Fruit fly (Drosophila melanogaster): Measurements from ENCODE around the gene Acp36DE.

Acp36DE gene

DNA sequence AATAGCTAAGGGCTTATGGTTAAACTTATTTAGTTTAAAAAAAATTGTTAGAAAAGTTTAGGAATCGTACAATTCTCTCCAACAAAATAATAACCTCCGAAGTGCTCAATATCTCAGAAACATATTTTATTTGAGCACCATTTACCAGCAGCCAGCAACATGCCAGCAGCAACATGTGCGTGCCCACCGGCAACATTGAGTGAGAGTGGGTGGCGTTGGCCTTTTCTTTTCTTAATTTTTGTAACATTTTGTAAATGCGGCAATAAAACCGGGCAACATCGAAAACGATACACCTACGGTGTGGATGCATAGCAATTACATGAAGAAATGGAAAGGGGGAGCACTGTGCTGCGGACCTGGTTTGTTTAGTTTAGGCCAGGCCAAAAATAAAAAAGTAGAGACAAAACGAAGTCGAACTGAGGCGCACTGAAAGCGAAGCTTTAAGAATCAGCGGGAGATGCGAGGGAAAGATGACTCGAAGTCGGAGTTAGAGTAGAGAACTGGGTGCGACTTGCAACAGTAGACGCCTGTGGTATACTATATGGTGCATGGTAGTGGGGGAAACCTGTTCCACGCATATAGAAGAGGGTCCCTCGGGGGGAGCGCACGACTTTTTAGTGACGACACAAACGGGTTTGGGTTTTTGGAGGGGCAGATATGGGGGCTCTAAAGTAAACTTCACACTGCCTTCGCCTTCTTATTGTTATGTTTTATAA, 47.1 kb downstream of the Acp36DE start:
- no peak for TF ChIP-seq CG17801 (GFP tag; optimal IDR thresholded peaks at IDR 0.05; ENCODE audit: partially characterized antibody)

- TF ChIP-seq CG17801 (GFP tag; optimal IDR thresholded peaks at IDR 0.05; ENCODE audit: partially characterized antibody): no peak
Measured at dm6 chr2L:18310489-18310888, 48.3 kb downstream of the Acp36DE start.

- TF ChIP-seq CG17801 (GFP tag; optimal IDR thresholded peaks at IDR 0.05; ENCODE audit: partially characterized antibody): no peak
Measured at dm6 chr2L:18309346-18309745, 49.5 kb downstream of the Acp36DE start, which contains the start of gene CG43354. TSS of gene CG43354 (minus strand) at chr2L:18309446.

- TF ChIP-seq CG17801 (GFP tag; optimal IDR thresholded peaks at IDR 0.05; ENCODE audit: partially characterized antibody): no peak
Measured at dm6 chr2L:18308652-18309051, 50.2 kb downstream of the Acp36DE start.

dm6 chr2L:18307823-18308222, 51.0 kb downstream of the Acp36DE start:
- TF ChIP-seq CG17801 (GFP tag; optimal IDR thresholded peaks at IDR 0.05; ENCODE audit: partially characterized antibody): no peak
